Fruit fly (Drosophila melanogaster) whole organism, prepupa: ENCODE measurements around the gene MRG15.

Experiments
- Blimp-1 ChIP-seq: fragments of 200-800 bp; sonication (Bioruptor generic); optimal IDR thresholded peaks from 3 replicates; lab custom pipeline; 2017; ENCODE audit warnings: missing biosample characterization, missing genetic modification characterization, mild to moderate bottlenecking, moderate library complexity, missing genetic modification reagents
- CG10631 ChIP-seq: fragments of 200-800 bp; sonication (Bioruptor generic); optimal IDR thresholded peaks from 2 replicates; lab custom pipeline; 2016; ENCODE audit warnings: missing biosample characterization, missing genetic modification characterization
- CG16779 ChIP-seq: fragments of 200-800 bp; sonication (Bioruptor generic); optimal IDR thresholded peaks from 3 replicates; lab custom pipeline; 2017; ENCODE audit warnings: missing biosample characterization, mild to moderate bottlenecking, missing genetic modification characterization
- CG32006 ChIP-seq: fragments of 200-800 bp; sonication (Bioruptor generic); optimal IDR thresholded peaks from 3 replicates; lab custom pipeline; 2017; ENCODE audit warnings: missing biosample characterization, mild to moderate bottlenecking, missing genetic modification characterization
- CG6276 ChIP-seq: fragments of 200-800 bp; sonication (Bioruptor generic); optimal IDR thresholded peaks from 2 replicates; lab custom pipeline; 2017; ENCODE audit warnings: missing biosample characterization, mild to moderate bottlenecking, missing genetic modification characterization
- CG8632 ChIP-seq: fragments of 200-800 bp; sonication (Bioruptor generic); optimal IDR thresholded peaks from 3 replicates; lab custom pipeline; 2016; ENCODE audit warnings: missing biosample characterization, missing genetic modification characterization
- CG9139 ChIP-seq: fragments of 200-800 bp; sonication (Bioruptor generic); optimal IDR thresholded peaks from 3 replicates; lab custom pipeline; 2017; ENCODE audit warnings: missing biosample characterization, mild to moderate bottlenecking, missing genetic modification characterization
- Eip78C ChIP-seq: fragments of 200-800 bp; sonication (Bioruptor generic); peaks from one replicate; lab custom pipeline; 2016; ENCODE audit warnings: missing biosample characterization, missing genetic modification characterization
- Sox102F ChIP-seq: fragments of 200-800 bp; sonication (Bioruptor generic); optimal IDR thresholded peaks from 2 replicates; lab custom pipeline; 2016; ENCODE audit warnings: missing biosample characterization, mild to moderate bottlenecking, missing genetic modification characterization
- Sox14 ChIP-seq: fragments of 200-800 bp; sonication (Bioruptor generic); optimal IDR thresholded peaks from 3 replicates; lab custom pipeline; 2016; ENCODE audit warnings: missing biosample characterization, missing genetic modification characterization
- eg ChIP-seq: fragments of 200-800 bp; sonication (Bioruptor generic); IDR thresholded peaks from 3 replicates; pipeline ENCODE4 v1.3.6; 2022; ENCODE audit warnings: missing biosample characterization, missing genetic modification characterization
- fd85E ChIP-seq: fragments of 200-800 bp; sonication (Bioruptor generic); optimal IDR thresholded peaks from 3 replicates; lab custom pipeline; 2016; ENCODE audit warnings: missing biosample characterization, missing genetic modification characterization
- fkh ChIP-seq: fragments of 200-800 bp; sonication (Bioruptor generic); optimal IDR thresholded peaks from 3 replicates; lab custom pipeline; 2017; ENCODE audit warnings: missing biosample characterization, mild to moderate bottlenecking, missing genetic modification characterization, moderate library complexity

dm6 chr3R:15305246-15305645 is 27.3 kb upstream of the MRG15 start:
- TF ChIP-seq Sox102F (GFP tag; lab: Kevin White, UChicago) = no peak
- TF ChIP-seq fkh (GFP tag; lab: Kevin White, UChicago) = no peak
- no peak for TF ChIP-seq CG9139
- no peak for TF ChIP-seq CG8632 (GFP tag; lab: Kevin White, UChicago)
- TF ChIP-seq eg (GFP tag; lab: Robert Waterston, UW) = no peak
- TF ChIP-seq CG16779 (tag; lab: Kevin White, UChicago) = no peak
- TF ChIP-seq CG10631 (GFP tag; lab: Kevin White, UChicago) = no peak
- TF ChIP-seq Eip78C (GFP tag; lab: Kevin White, UChicago) = no peak
- TF ChIP-seq fd85E (GFP tag; lab: Kevin White, UChicago) = no peak
- no peak for TF ChIP-seq CG32006
- no peak for TF ChIP-seq Blimp-1
- no peak for TF ChIP-seq Sox14
- TF ChIP-seq CG6276 (GFP tag; lab: Kevin White, UChicago) = no peak
